Fruit fly (Drosophila melanogaster): ENCODE results near the gene ear.

dm6 chr3R:15281335-15281963, 39.1 kb upstream of the ear start:
- TF ChIP-seq Myc (optimal IDR thresholded peaks at IDR 0.05) (no peak), Sin3A (optimal IDR thresholded peaks at IDR 0.05) (no peak)
